Worm (Caenorhabditis elegans): ENCODE measurements around the gene nlp-14.

DNA sequence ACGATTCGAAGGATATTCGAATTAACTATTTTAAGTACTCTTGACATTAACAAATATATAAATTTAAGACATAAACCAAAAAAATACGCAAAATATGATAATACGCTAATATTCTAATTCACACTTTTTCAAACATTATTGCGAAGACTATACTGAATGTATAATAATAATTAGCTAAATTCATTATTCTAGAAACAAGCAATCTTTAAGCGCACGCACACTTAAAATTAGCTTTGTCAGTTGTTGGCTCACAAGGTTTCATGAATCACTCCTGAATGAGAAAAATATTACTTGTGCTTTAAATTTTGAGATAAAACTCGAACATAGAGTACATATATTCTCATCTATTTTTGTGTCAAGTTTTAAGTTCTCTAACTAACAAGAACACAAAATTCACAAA, 7.6 kb upstream of the nlp-14 start:
- TF ChIP-seq ztf-23 (GFP tag; IDR thresholded peaks at IDR 0.05) (no peak), tab-1 (GFP tag; IDR thresholded peaks at IDR 0.05) (no peak), med-1 (GFP tag; optimal IDR thresholded peaks at IDR 0.05; ENCODE audit: insufficient read depth) (no peak), ref-1 (GFP tag; conservative IDR thresholded peaks at IDR 0.05) (no peak), klf-2 (GFP tag; conservative IDR thresholded peaks at IDR 0.05) (no peak), cog-1 (tag; optimal IDR thresholded peaks at IDR 0.05) (no peak), flt-1 (GFP tag; IDR thresholded peaks at IDR 0.05) (no peak), ztf-29 (GFP tag; IDR thresholded peaks at IDR 0.05) (no peak), T22C8.4 (GFP tag; IDR thresholded peaks at IDR 0.05) (no peak)

All from whole organism, midembryonic.